Worm (Caenorhabditis elegans) whole organism, L3 larva: ENCODE results near the gene ebp-3.

Experiments used
- egl-27 ChIP-seq: sonication (generic microtip); optimal IDR thresholded peaks from 4 replicates; lab custom pipeline; 2017; ENCODE audit warnings: missing biosample characterization, missing genetic modification reagents, missing genetic modification characterization
- mdl-1 ChIP-seq: fragments of 150-350 bp; optimal IDR thresholded peaks from 2 replicates; lab custom pipeline; 2014; ENCODE audit warnings: missing biosample characterization, missing genetic modification characterization
- nfya-1 ChIP-seq: sonication (generic microtip); optimal IDR thresholded peaks from 2 replicates; lab custom pipeline; 2017; ENCODE audit warnings: missing genetic modification characterization, mild to moderate bottlenecking, missing compliant biosample characterization, antibody characterized with exemption, moderate library complexity; ENCODE audit not compliant: insufficient read depth
- nhr-23 ChIP-seq: fragments of 150-350 bp; optimal IDR thresholded peaks from 2 replicates; lab custom pipeline; 2014; ENCODE audit warnings: missing biosample characterization, missing genetic modification reagents, missing genetic modification characterization
- nhr-28 ChIP-seq: fragments of 150-350 bp; optimal IDR thresholded peaks from 2 replicates; lab custom pipeline; 2014; ENCODE audit warnings: missing biosample characterization, missing genetic modification characterization
- nhr-76 ChIP-seq: fragments of 150-350 bp; sonication (generic microtip); optimal IDR thresholded peaks from 5 replicates; lab custom pipeline; 2014; ENCODE audit warnings: missing biosample characterization, missing genetic modification characterization
- nhr-77 ChIP-seq: fragments of 150-350 bp; optimal IDR thresholded peaks from 2 replicates; lab custom pipeline; 2014; ENCODE audit warnings: missing biosample characterization, missing genetic modification characterization
- pha-4 ChIP-seq: fragments of 150-350 bp; optimal IDR thresholded peaks from 2 replicates; lab custom pipeline; 2014; ENCODE audit warnings: missing biosample characterization, missing genetic modification reagents, missing genetic modification characterization
- ztf-4 ChIP-seq: fragments of 150-350 bp; optimal IDR thresholded peaks from 2 replicates; lab custom pipeline; 2014; ENCODE audit warnings: missing biosample characterization, missing genetic modification characterization

DNA sequence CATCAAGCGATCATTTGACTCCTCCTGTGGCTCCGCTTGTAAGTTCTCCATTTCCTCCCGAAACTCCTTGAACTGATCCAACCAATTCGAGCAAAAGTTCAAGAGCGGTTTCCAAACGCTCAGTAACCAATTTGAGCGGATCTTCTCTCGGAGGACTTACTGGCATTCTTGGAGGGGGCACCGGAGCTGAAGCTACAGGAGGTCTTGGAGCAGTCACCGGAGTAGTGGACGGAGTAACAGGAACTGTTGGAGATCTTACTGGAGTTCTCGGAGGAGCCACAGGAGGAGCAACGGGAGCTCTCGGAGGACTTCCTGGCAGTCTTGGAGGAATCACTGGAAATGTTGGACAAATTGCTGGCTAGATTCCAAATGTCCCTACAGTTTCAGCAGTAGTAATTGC is 47.1 kb upstream of the ebp-3 start:
- no peak for TF ChIP-seq ztf-4 (tag; lab: Kevin White, UChicago)
- TF ChIP-seq nhr-77 (tag; lab: Kevin White, UChicago), result no peak
- TF ChIP-seq egl-27, result no peak
- no peak for TF ChIP-seq nfya-1 (tag; lab: Kevin White, UChicago)
- TF ChIP-seq mdl-1 (tag; lab: Kevin White, UChicago), result no peak
- no peak for TF ChIP-seq nhr-28 (tag; lab: Kevin White, UChicago)
- no peak for TF ChIP-seq nhr-23 (tag; lab: Kevin White, UChicago)
- no peak for TF ChIP-seq nhr-76 (tag; lab: Kevin White, UChicago)
- TF ChIP-seq pha-4 (tag; lab: Kevin White, UChicago), result no peak
